Fruit fly (Drosophila melanogaster) whole organism, embryonic: Measurements from ENCODE around the gene yin.
A peak's percentile ranks its signal among the peaks of the same experiment; 100 is the strongest.

Experiments
- Awh ChIP-seq: fragments of 200-800 bp; sonication (Bioruptor generic); IDR thresholded peaks from 2 replicates; pipeline ENCODE4, ENCODE4 v1.3.6; 2022; ENCODE audit warnings: missing biosample characterization, missing genetic modification characterization
- Bdp1 ChIP-seq: fragments of 200-800 bp; sonication (Bioruptor generic); optimal IDR thresholded peaks from 3 replicates; lab custom pipeline; 2016; ENCODE audit warnings: missing biosample characterization, missing genetic modification characterization
- BtbVII ChIP-seq: fragments of 200-800 bp; sonication (Bioruptor generic); optimal IDR thresholded peaks from 3 replicates; lab custom pipeline; 2017; ENCODE audit warnings: missing biosample characterization, mild to moderate bottlenecking, missing genetic modification characterization
- CG10321 ChIP-seq: fragments of 200-800 bp; sonication (Bioruptor generic); IDR thresholded peaks from 2 replicates; pipeline ENCODE4 v1.3.6; 2022; ENCODE audit warnings: missing biosample characterization, missing genetic modification characterization
- CG10543 ChIP-seq: fragments of 200-800 bp; sonication (Bioruptor generic); optimal IDR thresholded peaks from 3 replicates; lab custom pipeline; 2017; ENCODE audit warnings: missing biosample characterization, mild to moderate bottlenecking, missing genetic modification characterization, moderate library complexity
- CG10979 ChIP-seq: fragments of 200-800 bp; sonication (Bioruptor generic); optimal IDR thresholded peaks from 2 replicates; lab custom pipeline; 2018; ENCODE audit warnings: missing biosample characterization, mild to moderate bottlenecking, missing genetic modification characterization, moderate library complexity
- CG11398 ChIP-seq: fragments of 200-800 bp; sonication (Bioruptor generic); optimal IDR thresholded peaks from 2 replicates; lab custom pipeline; 2016; ENCODE audit warnings: missing biosample characterization, missing genetic modification characterization
- CG11560 ChIP-seq: fragments of 200-800 bp; sonication (Bioruptor generic); IDR thresholded peaks from 3 replicates; pipeline ENCODE4 v1.3.6; 2022; ENCODE audit warnings: missing biosample characterization, missing genetic modification characterization
- CG13624 ChIP-seq: fragments of 200-800 bp; sonication (Bioruptor generic); optimal IDR thresholded peaks from 2 replicates; lab custom pipeline; 2016; ENCODE audit warnings: missing biosample characterization, missing genetic modification characterization
- CG14710 ChIP-seq: fragments of 200-800 bp; sonication (Bioruptor generic); optimal IDR thresholded peaks from 3 replicates; lab custom pipeline; 2019; ENCODE audit warnings: missing biosample characterization, mild to moderate bottlenecking, missing genetic modification characterization, moderate library complexity
- CG15479 ChIP-seq: fragments of 200-800 bp; sonication (Bioruptor generic); optimal IDR thresholded peaks from 3 replicates; lab custom pipeline; 2019; ENCODE audit warnings: missing biosample characterization, mild to moderate bottlenecking, missing genetic modification characterization, moderate library complexity
- CG2202 ChIP-seq: fragments of 200-800 bp; sonication (Bioruptor generic); optimal IDR thresholded peaks from 2 replicates; lab custom pipeline; 2018; ENCODE audit warnings: missing biosample characterization, mild to moderate bottlenecking, missing genetic modification characterization
- CG33557 ChIP-seq: fragments of 200-800 bp; sonication (Bioruptor generic); optimal IDR thresholded peaks from 2 replicates; lab custom pipeline; 2019; ENCODE audit warnings: missing biosample characterization, mild to moderate bottlenecking, missing genetic modification characterization, moderate library complexity
- CG4617 ChIP-seq: fragments of 200-800 bp; sonication (Bioruptor generic); optimal IDR thresholded peaks from 3 replicates; lab custom pipeline; 2016; ENCODE audit warnings: missing biosample characterization, missing genetic modification characterization, borderline replicate concordance
- CG6175 ChIP-seq: fragments of 200-800 bp; sonication (Bioruptor generic); IDR thresholded peaks from 3 replicates; pipeline ENCODE4 v1.3.6; 2022; ENCODE audit warnings: missing biosample characterization, missing genetic modification characterization
- CG6272 ChIP-seq: fragments of 200-800 bp; sonication (Bioruptor generic); IDR thresholded peaks from 2 replicates; pipeline ENCODE4 v1.3.6; 2022; ENCODE audit warnings: missing biosample characterization, missing genetic modification characterization
- CG7839 ChIP-seq: fragments of 200-800 bp; sonication (Bioruptor generic); optimal IDR thresholded peaks from 3 replicates; lab custom pipeline; 2018; ENCODE audit warnings: missing biosample characterization, mild to moderate bottlenecking, missing genetic modification characterization, moderate library complexity
- CG7963 ChIP-seq: fragments of 200-800 bp; sonication (Bioruptor generic); IDR thresholded peaks from 3 replicates; pipeline ENCODE4 v1.3.6; 2022; ENCODE audit warnings: missing biosample characterization, missing genetic modification characterization; ENCODE audit not compliant: partially characterized antibody
- CG8281 ChIP-seq: fragments of 200-800 bp; sonication (Bioruptor generic); optimal IDR thresholded peaks from 2 replicates; lab custom pipeline; 2018; ENCODE audit warnings: missing biosample characterization, mild to moderate bottlenecking, missing genetic modification characterization, moderate library complexity
- CG8478 ChIP-seq: fragments of >200 bp; optimal IDR thresholded peaks from 2 replicates; lab custom pipeline; 2018
- CG8765 ChIP-seq: fragments of 200-800 bp; sonication (Bioruptor generic); IDR thresholded peaks from 2 replicates; pipeline ENCODE4 v1.3.6; 2022; ENCODE audit warnings: missing biosample characterization, missing genetic modification characterization
- Dref ChIP-seq: fragments of 200-800 bp; sonication (Bioruptor generic); IDR thresholded peaks from 2 replicates; pipeline ENCODE4 v1.3.6; 2022; ENCODE audit warnings: missing biosample characterization, missing genetic modification characterization
- Drgx ChIP-seq: fragments of 200-800 bp; sonication (Bioruptor generic); IDR thresholded peaks from 2 replicates; pipeline ENCODE4 v1.3.6; 2022; ENCODE audit warnings: missing biosample characterization, missing genetic modification characterization
- Eip74EF ChIP-seq, 2 experiments: fragments of 200-800 bp in 1 of 2; fragments of >200 bp in 1 of 2; sonication (Bioruptor generic) in 1 of 2; optimal IDR thresholded peaks; 2 replicates each; lab custom pipeline; 2017 to 2019; ENCODE audit warnings: missing biosample characterization in 2 of 2, missing genetic modification characterization in 2 of 2, mild to moderate bottlenecking in 1 of 2, moderate library complexity in 1 of 2
- HLH54F ChIP-seq: fragments of 200-800 bp; sonication (Bioruptor generic); optimal IDR thresholded peaks from 3 replicates; lab custom pipeline; 2016; ENCODE audit warnings: missing biosample characterization, missing genetic modification characterization
- Hr3 ChIP-seq: fragments of 200-800 bp; sonication (Bioruptor generic); optimal IDR thresholded peaks from 3 replicates; lab custom pipeline; 2016; ENCODE audit warnings: missing biosample characterization, missing genetic modification characterization
- Pdp1 ChIP-seq, 2 experiments: fragments of 200-800 bp; sonication (Bioruptor generic); optimal IDR thresholded peaks; 3 replicates each; lab custom pipeline; 2016; ENCODE audit warnings: missing biosample characterization in 2 of 2, missing genetic modification characterization in 2 of 2, mild to moderate bottlenecking in 1 of 2, moderate library complexity in 1 of 2
- Sry-β ChIP-seq: fragments of 200-800 bp; sonication (Bioruptor generic); optimal IDR thresholded peaks from 2 replicates; lab custom pipeline; 2018; ENCODE audit warnings: missing biosample characterization, mild to moderate bottlenecking, missing genetic modification characterization, moderate library complexity
- Xbp1 ChIP-seq: fragments of 200-800 bp; sonication (Bioruptor generic); optimal IDR thresholded peaks from 3 replicates; lab custom pipeline; 2016; ENCODE audit warnings: missing biosample characterization, mild to moderate bottlenecking, missing genetic modification characterization
- Xrp1 ChIP-seq: fragments of 200-800 bp; sonication (Bioruptor generic); IDR thresholded peaks from 2 replicates; pipeline ENCODE4 v1.3.6; 2022; ENCODE audit warnings: missing biosample characterization, missing genetic modification characterization
- amos ChIP-seq: fragments of 200-800 bp; sonication (Bioruptor generic); IDR thresholded peaks from 2 replicates; pipeline ENCODE4 v1.3.6; 2022; ENCODE audit warnings: missing biosample characterization, missing genetic modification characterization; ENCODE audit not compliant: partially characterized antibody
- cwo ChIP-seq: fragments of 200-800 bp; sonication (Bioruptor generic); optimal IDR thresholded peaks from 3 replicates; lab custom pipeline; 2017; ENCODE audit warnings: missing biosample characterization, missing genetic modification characterization, mild to moderate bottlenecking, moderate library complexity, missing genetic modification reagents
- disco-r ChIP-seq: fragments of 200-800 bp; sonication (Bioruptor generic); optimal IDR thresholded peaks from 2 replicates; lab custom pipeline; 2016; ENCODE audit warnings: missing biosample characterization, missing genetic modification characterization
- dmrt11E ChIP-seq: fragments of 200-800 bp; sonication (Bioruptor generic); optimal IDR thresholded peaks from 3 replicates; lab custom pipeline; 2018; ENCODE audit warnings: missing biosample characterization, mild to moderate bottlenecking, missing genetic modification characterization, moderate library complexity
- fd102C ChIP-seq: fragments of 200-800 bp; sonication (Bioruptor generic); optimal IDR thresholded peaks from 2 replicates; lab custom pipeline; 2018; ENCODE audit warnings: missing biosample characterization, mild to moderate bottlenecking, missing genetic modification characterization, moderate library complexity
- fd3F ChIP-seq: fragments of 200-800 bp; sonication (Bioruptor generic); optimal IDR thresholded peaks from 2 replicates; lab custom pipeline; 2018; ENCODE audit warnings: missing biosample characterization, mild to moderate bottlenecking, missing genetic modification characterization, moderate library complexity
- lilli ChIP-seq: fragments of 200-800 bp; sonication (Bioruptor generic); optimal IDR thresholded peaks from 3 replicates; lab custom pipeline; 2016; ENCODE audit warnings: missing biosample characterization, missing genetic modification characterization
- phol ChIP-seq: fragments of 200-800 bp; sonication (Bioruptor generic); optimal IDR thresholded peaks from 3 replicates; lab custom pipeline; 2018; ENCODE audit warnings: missing biosample characterization, mild to moderate bottlenecking, missing genetic modification characterization, moderate library complexity
- pros ChIP-seq: fragments of 200-800 bp; sonication (Bioruptor generic); optimal IDR thresholded peaks from 3 replicates; lab custom pipeline; 2019; ENCODE audit warnings: missing biosample characterization, mild to moderate bottlenecking, missing genetic modification characterization, moderate library complexity
- sens ChIP-seq: fragments of 200-800 bp; sonication (Bioruptor generic); peaks from one replicate; lab custom pipeline; 2016; ENCODE audit warnings: missing biosample characterization, missing genetic modification characterization
- sens-2 ChIP-seq: fragments of 200-800 bp; sonication (Bioruptor generic); IDR thresholded peaks from 2 replicates; pipeline ENCODE4 v1.3.6; 2022; ENCODE audit warnings: missing biosample characterization, missing genetic modification characterization
- tll ChIP-seq, 2 experiments: fragments of 200-800 bp in 1 of 2; fragments of >200 bp in 1 of 2; sonication (Bioruptor generic) in 1 of 2; optimal IDR thresholded peaks; 2 replicates each; lab custom pipeline; 2017 to 2019; ENCODE audit warnings: missing biosample characterization in 2 of 2, missing genetic modification characterization in 2 of 2, mild to moderate bottlenecking in 1 of 2, moderate library complexity in 1 of 2
- usp ChIP-seq: fragments of >200 bp; optimal IDR thresholded peaks from 2 replicates; lab custom pipeline; 2017; ENCODE audit warnings: missing biosample characterization, missing genetic modification characterization
- vvl ChIP-seq: fragments of 200-800 bp; sonication (Bioruptor generic); IDR thresholded peaks from 2 replicates; pipeline ENCODE4 v1.3.6; 2022; ENCODE audit warnings: missing biosample characterization, missing genetic modification characterization
- yki ChIP-seq: fragments of >200 bp; optimal IDR thresholded peaks from 3 replicates; lab custom pipeline; 2018

The yin gene

DNA sequence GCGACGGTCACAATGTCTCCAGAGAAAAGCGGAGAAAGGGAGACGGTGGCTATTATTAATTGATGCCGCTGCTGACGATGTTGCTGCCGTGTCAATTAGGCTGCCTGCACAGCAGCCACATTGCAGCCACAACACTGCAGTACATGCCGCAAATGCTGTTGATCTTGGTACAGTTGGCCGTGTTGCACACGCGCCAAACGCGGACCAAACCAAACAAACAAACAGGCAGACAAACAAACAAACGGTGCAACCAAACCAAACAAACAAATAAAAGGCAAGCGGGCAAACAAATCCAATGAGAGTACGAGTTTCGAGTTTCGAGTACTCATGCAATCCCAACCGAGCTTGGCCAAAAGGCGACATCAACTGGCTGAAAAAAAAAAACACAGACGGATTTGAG lies 39.5 kb downstream of the yin start (continued):
- peak; percentile 64 for TF ChIP-seq fd102C
- peak; percentile 28 for TF ChIP-seq CG14710 (tag; lab: Kevin White, UChicago)
- peak; percentile 13 for TF ChIP-seq CG33557
- no peak for TF ChIP-seq Xbp1 (GFP tag; lab: Kevin White, UChicago)
- TF ChIP-seq BtbVII (GFP tag; lab: Kevin White, UChicago) = no peak
- peak; percentile 27 for TF ChIP-seq dmrt11E (tag; lab: Kevin White, UChicago)
- TF ChIP-seq fd3F (GFP tag; lab: Kevin White, UChicago) = no peak
- TF ChIP-seq tll (GFP tag; optimal IDR thresholded peaks at IDR 0.05; lab: Kevin White, UChicago) = peak in 1 of 2 experiments; percentile 14
- TF ChIP-seq CG2202 = peak; percentile 46
- TF ChIP-seq CG15479 (GFP tag; lab: Kevin White, UChicago) = peak; percentile 7

DNA sequence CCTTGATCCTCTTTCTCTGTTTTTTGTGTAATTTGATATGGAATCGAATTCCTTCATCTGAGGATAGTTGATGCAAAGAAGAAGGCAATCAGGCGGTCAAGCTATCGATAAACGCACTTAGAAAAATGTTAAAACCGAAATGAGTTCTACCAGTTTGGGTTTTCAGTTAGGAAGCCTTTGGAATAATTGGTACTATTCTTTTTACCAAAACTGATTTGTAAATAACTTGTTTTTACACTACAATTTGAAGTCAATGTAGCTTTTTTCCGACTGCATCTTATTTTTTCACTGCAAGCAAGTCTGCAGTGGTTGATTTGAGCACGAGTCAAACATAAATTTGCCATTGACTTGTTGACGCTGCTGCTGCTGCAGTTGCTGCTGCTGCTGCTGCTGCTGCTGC lies 40.0 kb downstream of the yin start:
- TF ChIP-seq Drgx (GFP tag; lab: Robert Waterston, UW) (peak; percentile 45; the same call in 1 of the 2 replicates), Xrp1 (no peak)

DNA sequence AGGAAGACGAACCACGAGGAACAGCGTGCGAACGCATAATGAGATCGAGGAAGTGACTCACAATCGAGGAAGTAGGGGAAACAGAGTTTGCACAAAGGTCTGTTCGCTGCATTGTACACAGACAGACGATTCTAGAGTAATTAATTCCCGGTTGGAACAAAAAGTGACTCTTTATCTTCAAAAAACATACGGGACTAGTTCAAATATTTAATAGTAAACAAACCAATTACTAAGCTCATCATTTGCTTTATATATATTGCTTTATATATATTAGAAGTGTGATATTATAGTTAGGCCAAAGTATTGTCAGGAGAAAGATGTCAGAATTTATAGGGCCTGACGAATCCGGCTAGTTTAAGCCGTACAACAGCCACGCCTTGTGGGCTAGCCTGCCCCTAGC lies 43.8 kb downstream of the yin start, which contains the start of gene CG2901:
Gene CG2901, plus strand, starts transcription at position 301 of the 400 bp plus-strand sequence.
- no peak for TF ChIP-seq lilli (GFP tag; lab: Kevin White, UChicago)
- TF ChIP-seq CG10321 (GFP tag; lab: Robert Waterston, UW) = no peak
- no peak for TF ChIP-seq Pdp1 (GFP tag; optimal IDR thresholded peaks at IDR 0.05; lab: Kevin White, UChicago)
- no peak for TF ChIP-seq usp (GFP tag; lab: Kevin White, UChicago)
- TF ChIP-seq CG11560 (tag; lab: Robert Waterston, UW) = no peak
- no peak for TF ChIP-seq fd3F (GFP tag; lab: Kevin White, UChicago)
- no peak for TF ChIP-seq Sry-β (GFP tag; lab: Kevin White, UChicago)
- no peak for TF ChIP-seq phol (tag; lab: Kevin White, UChicago)
- TF ChIP-seq CG8281 = no peak
- TF ChIP-seq, all 482 proteins: peak for 0

DNA sequence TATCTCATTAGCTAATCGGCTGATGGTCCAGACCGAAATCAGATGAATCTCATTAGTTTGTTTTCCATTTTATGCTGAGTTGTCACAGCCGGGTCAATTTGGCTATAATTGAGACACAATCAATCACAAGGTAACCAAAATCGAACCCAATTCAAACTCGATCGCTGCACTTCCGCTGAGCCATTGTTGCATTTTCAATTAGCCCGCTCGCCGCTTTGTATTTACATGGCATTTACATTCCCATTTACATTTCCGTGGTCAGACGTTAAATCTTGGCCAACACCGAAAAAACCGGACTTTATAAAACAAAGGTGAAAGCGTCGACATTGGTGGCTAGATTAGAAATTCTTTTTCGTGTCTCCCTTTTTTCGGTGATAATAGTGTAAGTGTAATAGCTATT lies 46.7 kb downstream of the yin start:
- no peak for TF ChIP-seq pros (GFP tag; lab: Kevin White, UChicago)
- TF ChIP-seq vvl (GFP tag; lab: Robert Waterston, UW) = peak; percentile 72
- peak in 1 of 2 experiments; percentile 53 for TF ChIP-seq Eip74EF (GFP tag; optimal IDR thresholded peaks at IDR 0.05; lab: Kevin White, UChicago)

DNA sequence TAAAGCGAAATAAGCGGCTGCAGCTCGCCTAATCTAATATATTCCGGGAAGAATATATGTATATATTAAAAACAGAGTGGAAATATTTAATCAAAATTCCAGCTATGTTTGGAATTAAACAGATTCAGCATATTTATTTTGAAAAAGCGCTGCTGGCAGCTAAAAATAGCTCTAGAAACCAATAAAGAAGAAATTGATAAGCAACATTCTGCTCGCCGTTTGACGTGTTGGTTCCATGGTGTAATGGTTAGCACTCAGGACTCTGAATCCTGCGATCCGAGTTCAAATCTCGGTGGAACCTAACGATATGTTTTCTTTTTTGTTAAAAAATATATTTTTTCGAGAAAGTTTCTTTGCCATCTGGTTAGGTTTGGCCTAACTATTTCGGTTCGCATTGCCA lies 52.3 kb downstream of the yin start:
- TF ChIP-seq CG8765 (GFP tag; lab: Robert Waterston, UW) (no peak), CG4617 (GFP tag; lab: Kevin White, UChicago) (no peak), amos (peak; percentile 52; the same call in 1 of the 2 replicates), cwo (GFP tag; lab: Kevin White, UChicago) (no peak), CG13624 (GFP tag; lab: Kevin White, UChicago) (no peak), CG8478 (lab: Kevin White, UChicago) (no peak), sens-2 (GFP tag; lab: Robert Waterston, UW) (no peak), CG11398 (no peak), yki (lab: Kevin White, UChicago) (no peak), Hr3 (no peak), CG7963 (GFP tag; lab: Robert Waterston, UW) (peak; percentile 28; the same call in 1 of the 3 replicates), Dref (GFP tag; lab: Robert Waterston, UW) (no peak), Awh (GFP tag; lab: Robert Waterston, UW) (no peak), CG6175 (GFP tag; lab: Robert Waterston, UW) (no peak), HLH54F (GFP tag; lab: Kevin White, UChicago) (no peak), CG7839 (no peak), CG10543 (GFP tag; lab: Kevin White, UChicago) (no peak), CG6272 (GFP tag; lab: Robert Waterston, UW) (no peak), Bdp1 (peak; percentile 87), CG10979 (tag; lab: Kevin White, UChicago) (no peak), sens (GFP tag; lab: Kevin White, UChicago) (peak; percentile 26), disco-r (no peak)
